Worm (Caenorhabditis elegans) whole organism, L4 larva: ENCODE measurements around the gene ver-4.
A peak's percentile ranks its signal among the peaks of the same experiment; 100 is the strongest.

ENCODE experiments used
- F37D6.2 ChIP-seq: sonication (generic microtip); optimal IDR thresholded peaks from 2 replicates; lab custom pipeline; 2016; ENCODE audit warnings: mild to moderate bottlenecking, missing genetic modification characterization, missing compliant biosample characterization
- F44E2.7 ChIP-seq: fragments of 200-800 bp; sonication (Bioruptor generic); IDR thresholded peaks from 2 replicates; pipeline ENCODE4 v2.1.2; 2022; ENCODE audit warnings: missing genetic modification characterization, missing compliant biosample characterization
- T20F7.1 ChIP-seq: fragments of 200-800 bp; sonication (Bioruptor generic); optimal IDR thresholded peaks from 2 replicates; lab custom pipeline; 2018; ENCODE audit warnings: mild to moderate bottlenecking, missing genetic modification characterization, missing compliant biosample characterization
- Y48G9A.11 ChIP-seq: fragments of 200-800 bp; sonication (Bioruptor generic); IDR thresholded peaks from 2 replicates; pipeline ENCODE4 v1.3.6; 2022; ENCODE audit warnings: missing genetic modification reagents, missing genetic modification characterization, missing compliant biosample characterization
- Y5F2A.4 ChIP-seq: fragments of 200-800 bp; sonication (Bioruptor generic); optimal IDR thresholded peaks from 2 replicates; lab custom pipeline; 2018; ENCODE audit warnings: mild to moderate bottlenecking, missing genetic modification characterization, missing compliant biosample characterization
- Y75B8A.6 ChIP-seq: fragments of 200-800 bp; sonication (Bioruptor generic); IDR thresholded peaks from 2 replicates; pipeline ENCODE4 v1.3.6; 2022; ENCODE audit warnings: missing genetic modification reagents, missing genetic modification characterization, missing compliant biosample characterization
- ZK546.5 ChIP-seq, 2 experiments: sonication (generic microtip); optimal IDR thresholded peaks; 2 replicates each; lab custom pipeline; 2017; ENCODE audit warnings: missing biosample characterization in 2 of 2, missing genetic modification characterization in 2 of 2
- aha-1 ChIP-seq: fragments of 150-350 bp; peaks from one replicate; lab custom pipeline; 2014; ENCODE audit warnings: missing biosample characterization, missing genetic modification characterization
- arid-1 ChIP-seq: fragments of 200-800 bp; sonication (Bioruptor generic); conservative IDR thresholded peaks from 2 replicates; pipeline ENCODE4 v1.3.6; 2022; ENCODE audit warnings: missing genetic modification reagents, missing genetic modification characterization, missing compliant biosample characterization
- ceh-28 ChIP-seq: fragments of 150-350 bp; optimal IDR thresholded peaks from 2 replicates; lab custom pipeline; 2014; ENCODE audit warnings: missing biosample characterization, missing genetic modification reagents, missing genetic modification characterization
- ceh-44 ChIP-seq: fragments of 200-800 bp; sonication (Bioruptor generic); IDR thresholded peaks from 2 replicates; pipeline ENCODE4 v1.3.6; 2022; ENCODE audit warnings: missing genetic modification reagents, missing genetic modification characterization, missing compliant biosample characterization
- daf-16 ChIP-seq, 3 experiments: sonication (generic microtip); optimal IDR thresholded peaks; 2 replicates each; lab custom pipeline; 2016 to 2017; ENCODE audit warnings: missing genetic modification characterization in 3 of 3, missing genetic modification reagents in 3 of 3, mild to moderate bottlenecking in 2 of 3, missing compliant biosample characterization in 2 of 3, missing biosample characterization in 1 of 3, moderate library complexity in 1 of 3
- duxl-1 ChIP-seq: sonication (generic microtip); optimal IDR thresholded peaks from 2 replicates; lab custom pipeline; 2016; ENCODE audit warnings: mild to moderate bottlenecking, missing genetic modification characterization, moderate library complexity, missing compliant biosample characterization; ENCODE audit not compliant: poor library complexity
- dve-1 ChIP-seq: sonication (generic microtip); optimal IDR thresholded peaks from 2 replicates; lab custom pipeline; 2017; ENCODE audit warnings: antibody characterized with exemption, mild to moderate bottlenecking, missing genetic modification characterization, missing compliant biosample characterization; ENCODE audit not compliant: insufficient read depth
- fkh-10 ChIP-seq: fragments of 150-350 bp; optimal IDR thresholded peaks from 2 replicates; lab custom pipeline; 2014; ENCODE audit warnings: missing biosample characterization, missing genetic modification reagents, missing genetic modification characterization
- hif-1 ChIP-seq, 2 experiments: sonication (generic microtip); optimal IDR thresholded peaks; 2 replicates each; lab custom pipeline; 2016 to 2017; ENCODE audit warnings: missing compliant biosample characterization in 2 of 2, missing genetic modification characterization in 2 of 2, missing genetic modification reagents in 2 of 2, missing genotype in 2 of 2, mild to moderate bottlenecking in 1 of 2
- hlh-11 ChIP-seq: fragments of 200-800 bp; sonication (Bioruptor generic); optimal IDR thresholded peaks from 2 replicates; lab custom pipeline; 2018; ENCODE audit warnings: mild to moderate bottlenecking, missing genetic modification characterization, missing compliant biosample characterization
- hlh-30 ChIP-seq: sonication (generic microtip); optimal IDR thresholded peaks from 2 replicates; lab custom pipeline; 2017; ENCODE audit warnings: antibody characterized with exemption, mild to moderate bottlenecking, missing genetic modification characterization, missing compliant biosample characterization; ENCODE audit not compliant: insufficient read depth
- hmg-1.1 ChIP-seq: fragments of 200-800 bp; sonication (Bioruptor generic); IDR thresholded peaks from 2 replicates; pipeline ENCODE4 v1.3.6; 2022; ENCODE audit warnings: missing genetic modification reagents, missing genetic modification characterization, missing compliant biosample characterization
- lin-38 ChIP-seq: fragments of 200-800 bp; sonication (Bioruptor generic); IDR thresholded peaks from 2 replicates; pipeline ENCODE4 v1.3.6; 2022; ENCODE audit warnings: missing genetic modification reagents, missing genetic modification characterization, missing compliant biosample characterization
- lsy-2 ChIP-seq, 2 experiments: fragments of 150-350 bp in 1 of 2; sonication (generic microtip) in 1 of 2; optimal IDR thresholded peaks; 2 replicates each; lab custom pipeline; 2014 to 2017; ENCODE audit warnings: missing biosample characterization in 2 of 2, missing genetic modification characterization in 2 of 2
- madf-5 ChIP-seq, 2 experiments: fragments of 200-800 bp; sonication (Bioruptor generic); IDR thresholded peaks; 2 replicates each; pipeline ENCODE4 v1.3.6; 2022; ENCODE audit warnings: missing compliant biosample characterization in 2 of 2, missing genetic modification characterization in 2 of 2
- mdt-29 ChIP-seq: fragments of 200-800 bp; sonication (Bioruptor generic); IDR thresholded peaks from 2 replicates; pipeline ENCODE4 v1.3.6; 2022; ENCODE audit warnings: missing genetic modification reagents, missing genetic modification characterization, missing compliant biosample characterization
- mep-1 ChIP-seq: fragments of 150-350 bp; sonication (generic microtip); optimal IDR thresholded peaks from 3 replicates; lab custom pipeline; 2014; ENCODE audit warnings: missing biosample characterization, missing genetic modification characterization
- mes-2 ChIP-seq: sonication (generic microtip); optimal IDR thresholded peaks from 2 replicates; lab custom pipeline; 2016; ENCODE audit warnings: missing genotype, mild to moderate bottlenecking, missing genetic modification characterization, missing compliant biosample characterization; ENCODE audit not compliant: poor library complexity, severe bottlenecking
- nhr-28 ChIP-seq: fragments of 150-350 bp; optimal IDR thresholded peaks from 2 replicates; lab custom pipeline; 2014; ENCODE audit warnings: missing biosample characterization, missing genetic modification characterization
- rbr-2 ChIP-seq: sonication (generic microtip); optimal IDR thresholded peaks from 2 replicates; lab custom pipeline; 2016; ENCODE audit warnings: missing genotype, missing genetic modification characterization, missing compliant biosample characterization
- set-16 ChIP-seq: fragments of 200-800 bp; sonication (Bioruptor generic); IDR thresholded peaks from 2 replicates; pipeline ENCODE4 v1.3.6; 2022; ENCODE audit warnings: missing genetic modification reagents, missing genetic modification characterization, missing compliant biosample characterization
- snpc-1.2 ChIP-seq: fragments of 200-800 bp; sonication (Bioruptor generic); IDR thresholded peaks from 2 replicates; pipeline ENCODE4 v1.3.6; 2022; ENCODE audit warnings: missing genetic modification reagents, missing genetic modification characterization, missing compliant biosample characterization
- unc-62 ChIP-seq, 3 experiments: fragments of 150-350 bp in 1 of 3; sonication (generic microtip); optimal IDR thresholded peaks in 2 of 3; peaks in 1 of 3; 1 replicate in 1 of 3; 2 replicates in 2 of 3; lab custom pipeline; 2014 to 2017; ENCODE audit warnings: missing biosample characterization in 3 of 3, missing genetic modification characterization in 3 of 3, missing genetic modification reagents in 3 of 3, missing genotype in 1 of 3
- zag-1 ChIP-seq: fragments of 150-350 bp; optimal IDR thresholded peaks from 2 replicates; lab custom pipeline; 2014; ENCODE audit warnings: missing biosample characterization, missing genetic modification characterization
- ztf-11 ChIP-seq: fragments of 150-350 bp; optimal IDR thresholded peaks from 2 replicates; lab custom pipeline; 2014; ENCODE audit warnings: missing biosample characterization, missing genetic modification characterization

ver-4 gene

ce11 chrX:11033128-11033951 is 51.2 kb downstream of the ver-4 start:
- peak in 1 of 2 experiments; percentile 38 for TF ChIP-seq unc-62 (GFP tag; optimal IDR thresholded peaks at IDR 0.05 in 1 of 2; lab: Kevin White, UChicago)
- no peak for TF ChIP-seq unc-62 (tag; optimal IDR thresholded peaks at IDR 0.05; lab: Kevin White, UChicago)
- TF ChIP-seq lin-38 (GFP tag; lab: Robert Waterston, UW): no peak
- TF ChIP-seq aha-1 (tag; lab: Kevin White, UChicago): peak; percentile 93

- TF ChIP-seq ZK546.5 (tag; optimal IDR thresholded peaks at IDR 0.05; lab: Kevin White, UChicago): no peak
- no peak for TF ChIP-seq F44E2.7 (GFP tag; lab: Robert Waterston, UW)
- TF ChIP-seq aha-1 (tag; lab: Kevin White, UChicago): peak; percentile 64
- peak in 1 of 2 experiments; percentile 51 for TF ChIP-seq unc-62 (GFP tag; optimal IDR thresholded peaks at IDR 0.05 in 1 of 2; lab: Kevin White, UChicago)
- no peak for TF ChIP-seq unc-62 (tag; optimal IDR thresholded peaks at IDR 0.05; lab: Kevin White, UChicago)
- no peak for TF ChIP-seq T20F7.1
- TF ChIP-seq zag-1 (tag; lab: Kevin White, UChicago): no peak
- no peak for TF ChIP-seq mdt-29 (GFP tag; lab: Robert Waterston, UW)
- TF ChIP-seq arid-1 (GFP tag; lab: Robert Waterston, UW): no peak
- no peak for TF ChIP-seq Y5F2A.4
These were observed 51.8 kb downstream of the ver-4 start for ce11 chrX:11033952-11034287.

- TF ChIP-seq Y48G9A.11 (no peak), ceh-28 (peak; percentile 28), dve-1 (peak; percentile 59), ceh-44 (GFP tag; lab: Robert Waterston, UW) (0 out of 2 replicates have a peak, but pooled peaks have one; percentile 14), Y75B8A.6 (GFP tag; lab: Robert Waterston, UW) (no peak), lsy-2 (tag; optimal IDR thresholded peaks at IDR 0.05; lab: Kevin White, UChicago) (peak in 1 of 2 experiments; percentile 47), F37D6.2 (tag; lab: Kevin White, UChicago) (peak; percentile 10), unc-62 (GFP tag; optimal IDR thresholded peaks at IDR 0.05 in 1 of 2; lab: Kevin White, UChicago) (peak in 1 of 2 experiments; percentile 93), unc-62 (tag; optimal IDR thresholded peaks at IDR 0.05; lab: Kevin White, UChicago) (no peak), daf-16 (GFP tag; optimal IDR thresholded peaks at IDR 0.05; lab: Kevin White, UChicago) (no peak), daf-16 (tag; optimal IDR thresholded peaks at IDR 0.05; lab: Kevin White, UChicago) (peak; percentile 73), ztf-11 (no peak), hif-1 (tag; optimal IDR thresholded peaks at IDR 0.05; lab: Kevin White, UChicago) (peak in 1 of 2 experiments; percentile 42), mes-2 (peak; percentile 38), madf-5 (GFP tag; IDR thresholded peaks at IDR 0.05; lab: Robert Waterston, UW) (no peak), set-16 (GFP tag; lab: Robert Waterston, UW) (peak; percentile 72), duxl-1 (tag; lab: Kevin White, UChicago) (no peak), snpc-1.2 (GFP tag; lab: Robert Waterston, UW) (no peak), aha-1 (tag; lab: Kevin White, UChicago) (peak; percentile 4), hlh-30 (peak; percentile 16), rbr-2 (tag; lab: Kevin White, UChicago) (peak; percentile 25), hlh-11 (tag; lab: Kevin White, UChicago) (peak; percentile 30), fkh-10 (GFP tag; lab: Kevin White, UChicago) (peak; percentile 35), nhr-28 (peak; percentile 11), mep-1 (tag; lab: Kevin White, UChicago) (peak; percentile 50), hmg-1.1 (GFP tag; lab: Robert Waterston, UW) (peak; percentile 54)
These were observed 52.4 kb downstream of the ver-4 start for ce11 chrX:11034430-11035117.
